Worm (Caenorhabditis elegans) whole organism, L1 larva: Measurements from ENCODE around the gene nas-15.

ENCODE experiments used
- C34B4.2 ChIP-seq: sonication (generic microtip); optimal IDR thresholded peaks from 2 replicates; lab custom pipeline; 2017; ENCODE audit warnings: mild to moderate bottlenecking, missing genetic modification characterization, missing compliant biosample characterization
- F16B12.6 ChIP-seq: fragments of 150-350 bp; optimal IDR thresholded peaks from 2 replicates; lab custom pipeline; 2014; ENCODE audit warnings: missing biosample characterization, missing genetic modification characterization
- Y116A8C.19 ChIP-seq: sonication (generic microtip); optimal IDR thresholded peaks from 2 replicates; lab custom pipeline; 2016; ENCODE audit warnings: missing compliant biosample characterization, missing genetic modification characterization, borderline replicate concordance
- aha-1 ChIP-seq: fragments of 150-350 bp; optimal IDR thresholded peaks from 2 replicates; lab custom pipeline; 2014; ENCODE audit warnings: missing biosample characterization, missing genetic modification characterization
- alr-1 ChIP-seq: fragments of 200-800 bp; sonication (Bioruptor generic); optimal IDR thresholded peaks from 2 replicates; lab custom pipeline; 2018; ENCODE audit warnings: borderline replicate concordance, mild to moderate bottlenecking, missing genetic modification characterization, missing compliant biosample characterization
- aly-2 ChIP-seq: fragments of 150-350 bp; optimal IDR thresholded peaks from 2 replicates; lab custom pipeline; 2014; ENCODE audit warnings: missing biosample characterization, missing genetic modification characterization
- ama-1 ChIP-seq: fragments of 150-350 bp; optimal IDR thresholded peaks from 2 replicates; lab custom pipeline; 2014
- ceh-82 ChIP-seq, 3 experiments: fragments of 150-350 bp in 1 of 3; sonication (generic microtip) in 2 of 3; optimal IDR thresholded peaks; 2 replicates each; lab custom pipeline; 2014 to 2017; ENCODE audit warnings: missing biosample characterization in 3 of 3, missing genetic modification characterization in 3 of 3
- efl-1 ChIP-seq, 4 experiments: fragments of 150-350 bp; optimal IDR thresholded peaks in 3 of 4; peaks in 1 of 4; 1 replicate in 1 of 4; 2 replicates in 3 of 4; lab custom pipeline; 2014; ENCODE audit warnings: missing biosample characterization in 2 of 4, missing genetic modification characterization in 2 of 4, missing genetic modification reagents in 2 of 4
- efl-3 ChIP-seq: fragments of 200-800 bp; sonication (Bioruptor generic); optimal IDR thresholded peaks from 2 replicates; lab custom pipeline; 2018; ENCODE audit warnings: mild to moderate bottlenecking, missing genetic modification characterization, missing compliant biosample characterization
- egl-13 ChIP-seq: sonication (generic microtip); optimal IDR thresholded peaks from 2 replicates; lab custom pipeline; 2016; ENCODE audit warnings: missing genotype, missing genetic modification reagents, missing genetic modification characterization, missing compliant biosample characterization
- egl-27 ChIP-seq, 2 experiments: fragments of 150-350 bp in 1 of 2; sonication (generic microtip); optimal IDR thresholded peaks; 3 replicates each; lab custom pipeline; 2017 to 2018; ENCODE audit warnings: missing biosample characterization in 2 of 2, missing genetic modification characterization in 2 of 2, missing genetic modification reagents in 2 of 2
- elt-2 ChIP-seq: sonication (generic microtip); optimal IDR thresholded peaks from 2 replicates; lab custom pipeline; 2016; ENCODE audit warnings: missing genetic modification characterization, mild to moderate bottlenecking, inconsistent platforms, missing compliant biosample characterization, missing genetic modification reagents
- elt-3 ChIP-seq, 6 experiments: fragments of 150-350 bp in 1 of 6; sonication (generic microtip); optimal IDR thresholded peaks; 2 replicates each; lab custom pipeline; 2017 to 2018; ENCODE audit warnings: missing biosample characterization in 6 of 6, missing genetic modification characterization in 6 of 6, inconsistent platforms in 1 of 6
- ets-5 ChIP-seq: fragments of 200-800 bp; sonication (Bioruptor generic); IDR thresholded peaks from 2 replicates; pipeline ENCODE4 v1.3.6; 2022; ENCODE audit warnings: missing genetic modification characterization, missing compliant biosample characterization
- fkh-4 ChIP-seq: sonication (generic microtip); optimal IDR thresholded peaks from 2 replicates; lab custom pipeline; 2016; ENCODE audit warnings: missing compliant biosample characterization, missing genetic modification characterization, borderline replicate concordance
- fkh-8 ChIP-seq: sonication (generic microtip); optimal IDR thresholded peaks from 2 replicates; lab custom pipeline; 2016; ENCODE audit warnings: mild to moderate bottlenecking, missing genetic modification characterization, missing compliant biosample characterization
- hlh-4 ChIP-seq: sonication (generic microtip); optimal IDR thresholded peaks from 2 replicates; lab custom pipeline; 2016; ENCODE audit warnings: mild to moderate bottlenecking, missing genetic modification characterization, missing compliant biosample characterization
- hpl-2 ChIP-seq: fragments of 150-350 bp; optimal IDR thresholded peaks from 2 replicates; lab custom pipeline; 2014; ENCODE audit warnings: missing biosample characterization, missing genetic modification reagents, missing genetic modification characterization
- irx-1 ChIP-seq: sonication (generic microtip); optimal IDR thresholded peaks from 2 replicates; lab custom pipeline; 2016; ENCODE audit warnings: missing genetic modification characterization, missing compliant biosample characterization
- isw-1 ChIP-seq: fragments of 200-800 bp; sonication (Bioruptor generic); IDR thresholded peaks from 2 replicates; pipeline ENCODE4 v1.3.6; 2022; ENCODE audit warnings: missing genetic modification characterization, missing compliant biosample characterization
- jun-1 ChIP-seq: fragments of 150-350 bp; optimal IDR thresholded peaks from 2 replicates; lab custom pipeline; 2014; ENCODE audit warnings: missing biosample characterization, missing genetic modification reagents, missing genetic modification characterization
- lin-15B ChIP-seq: fragments of 150-350 bp; sonication (generic microtip); optimal IDR thresholded peaks from 3 replicates; lab custom pipeline; 2014; ENCODE audit warnings: missing biosample characterization, missing genetic modification characterization
- lin-35 ChIP-seq, 2 experiments: fragments of 150-350 bp; optimal IDR thresholded peaks; 2 replicates each; lab custom pipeline; 2014; ENCODE audit warnings: missing biosample characterization in 2 of 2, missing genetic modification characterization in 2 of 2, missing genetic modification reagents in 2 of 2
- lin-39 ChIP-seq: fragments of 150-350 bp; optimal IDR thresholded peaks from 2 replicates; lab custom pipeline; 2014; ENCODE audit warnings: missing biosample characterization, missing genetic modification reagents, missing genetic modification characterization
- lsy-2 ChIP-seq, 2 experiments: fragments of 150-350 bp; optimal IDR thresholded peaks; 2 replicates each; lab custom pipeline; 2014; ENCODE audit warnings: missing biosample characterization in 2 of 2, missing genetic modification characterization in 2 of 2
- mab-9 ChIP-seq: fragments of 200-800 bp; sonication (Bioruptor generic); IDR thresholded peaks from 2 replicates; pipeline ENCODE4 v1.3.6; 2022; ENCODE audit warnings: missing genetic modification reagents, missing genetic modification characterization, missing compliant biosample characterization
- mef-2 ChIP-seq: fragments of 150-350 bp; optimal IDR thresholded peaks from 2 replicates; lab custom pipeline; 2014; ENCODE audit warnings: missing biosample characterization, missing genetic modification characterization
- nhr-11 ChIP-seq: fragments of 150-350 bp; optimal IDR thresholded peaks from 2 replicates; lab custom pipeline; 2014; ENCODE audit warnings: missing biosample characterization, missing genetic modification characterization
- nhr-19 ChIP-seq: fragments of 200-800 bp; sonication (Bioruptor generic); conservative IDR thresholded peaks from 2 replicates; pipeline ENCODE4 v1.3.6; 2022; ENCODE audit warnings: missing genetic modification characterization, missing compliant biosample characterization
- nhr-20 ChIP-seq: sonication (generic microtip); optimal IDR thresholded peaks from 2 replicates; lab custom pipeline; 2016; ENCODE audit warnings: mild to moderate bottlenecking, missing genetic modification characterization, missing compliant biosample characterization
- nhr-28 ChIP-seq: fragments of 150-350 bp; optimal IDR thresholded peaks from 2 replicates; lab custom pipeline; 2014; ENCODE audit warnings: missing biosample characterization, missing genetic modification characterization
- nhr-76 ChIP-seq: sonication (generic microtip); optimal IDR thresholded peaks from 2 replicates; lab custom pipeline; 2017; ENCODE audit warnings: missing biosample characterization, missing genetic modification characterization
- nhr-84 ChIP-seq: sonication (generic microtip); optimal IDR thresholded peaks from 2 replicates; lab custom pipeline; 2017; ENCODE audit warnings: missing biosample characterization, missing genetic modification characterization
- nhr-85 ChIP-seq: sonication (generic microtip); peaks from one replicate; lab custom pipeline; 2016; ENCODE audit warnings: missing genetic modification characterization, inconsistent platforms, missing compliant biosample characterization
- nhr-90 ChIP-seq: sonication (generic microtip); optimal IDR thresholded peaks from 2 replicates; lab custom pipeline; 2016; ENCODE audit warnings: mild to moderate bottlenecking, missing genetic modification characterization, missing compliant biosample characterization; ENCODE audit not compliant: poor library complexity
- pag-3 ChIP-seq: sonication (generic microtip); optimal IDR thresholded peaks from 2 replicates; lab custom pipeline; 2017; ENCODE audit warnings: missing genetic modification characterization, mild to moderate bottlenecking, missing compliant biosample characterization, antibody characterized with exemption, borderline replicate concordance; ENCODE audit not compliant: insufficient read depth
- pax-3 ChIP-seq: fragments of 200-800 bp; sonication (Bioruptor generic); optimal IDR thresholded peaks from 2 replicates; lab custom pipeline; 2018; ENCODE audit warnings: mild to moderate bottlenecking, missing genetic modification characterization, moderate library complexity, missing compliant biosample characterization
- pqm-1 ChIP-seq: sonication (generic microtip); optimal IDR thresholded peaks from 3 replicates; lab custom pipeline; 2017; ENCODE audit warnings: missing biosample characterization, missing genetic modification characterization
- rnt-1 ChIP-seq: sonication (generic microtip); optimal IDR thresholded peaks from 2 replicates; lab custom pipeline; 2016; ENCODE audit warnings: mild to moderate bottlenecking, missing genetic modification characterization, moderate library complexity, missing compliant biosample characterization
- skn-1 ChIP-seq: fragments of 150-350 bp; optimal IDR thresholded peaks from 2 replicates; lab custom pipeline; 2014; ENCODE audit warnings: missing biosample characterization, missing genetic modification characterization
- snpc-4 ChIP-seq: fragments of 150-350 bp; optimal IDR thresholded peaks from 2 replicates; lab custom pipeline; 2014; ENCODE audit warnings: missing biosample characterization, missing genetic modification characterization
- snu-23 ChIP-seq: sonication (generic microtip); optimal IDR thresholded peaks from 2 replicates; lab custom pipeline; 2016; ENCODE audit warnings: missing genetic modification characterization, missing compliant biosample characterization
- swsn-7 ChIP-seq: sonication (generic microtip); optimal IDR thresholded peaks from 2 replicates; lab custom pipeline; 2016; ENCODE audit warnings: missing genetic modification characterization, missing compliant biosample characterization
- unc-130 ChIP-seq: fragments of 150-350 bp; optimal IDR thresholded peaks from 2 replicates; lab custom pipeline; 2017; ENCODE audit warnings: missing biosample characterization, missing genetic modification characterization, inconsistent platforms
- unc-30 ChIP-seq: sonication (generic microtip); optimal IDR thresholded peaks from 2 replicates; lab custom pipeline; 2017; ENCODE audit warnings: missing biosample characterization, missing genetic modification characterization
- unc-86 ChIP-seq: sonication (generic microtip); optimal IDR thresholded peaks from 2 replicates; lab custom pipeline; 2016; ENCODE audit warnings: missing genetic modification characterization, missing compliant biosample characterization
- unc-98 ChIP-seq: fragments of 200-800 bp; sonication (Bioruptor generic); IDR thresholded peaks from 2 replicates; pipeline ENCODE4 v1.3.6; 2022; ENCODE audit warnings: missing genetic modification characterization, missing compliant biosample characterization
- zag-1 ChIP-seq: fragments of 150-350 bp; optimal IDR thresholded peaks from 2 replicates; lab custom pipeline; 2014; ENCODE audit warnings: missing biosample characterization, missing genetic modification characterization
- zip-4 ChIP-seq: fragments of 200-800 bp; sonication (Bioruptor generic); optimal IDR thresholded peaks from 2 replicates; lab custom pipeline; 2018; ENCODE audit warnings: mild to moderate bottlenecking, missing genetic modification characterization, moderate library complexity, missing compliant biosample characterization
- ztf-11 ChIP-seq, 2 experiments: sonication (generic microtip); optimal IDR thresholded peaks; 2 replicates each; lab custom pipeline; 2016 to 2017; ENCODE audit warnings: missing genetic modification characterization in 2 of 2, missing biosample characterization in 1 of 2, missing compliant biosample characterization in 1 of 2
- ztf-4 ChIP-seq: fragments of 150-350 bp; optimal IDR thresholded peaks from 2 replicates; lab custom pipeline; 2014; ENCODE audit warnings: missing biosample characterization, missing genetic modification characterization

Gene nas-15

ce11 chrX:806515-806914 is 29.0 kb downstream of the nas-15 start (continued):
- TF ChIP-seq pag-3 (tag; lab: Kevin White, UChicago): peak; percentile 55
- TF ChIP-seq nhr-19: peak; percentile 97
- TF ChIP-seq mef-2 (tag; lab: Kevin White, UChicago): peak; percentile 93
- no peak for TF ChIP-seq C34B4.2 (tag; lab: Kevin White, UChicago)
- TF ChIP-seq elt-3 (tag; optimal IDR thresholded peaks at IDR 0.05; lab: Kevin White, UChicago): peak; percentile 88 to 99 (median 95)
- peak; percentile 94 for TF ChIP-seq lsy-2 (tag; optimal IDR thresholded peaks at IDR 0.05; lab: Kevin White, UChicago)
- peak; percentile 84 to 92 for TF ChIP-seq efl-1 (optimal IDR thresholded peaks at IDR 0.05; lab: Kevin White, UChicago)
- TF ChIP-seq efl-1 (GFP tag; optimal IDR thresholded peaks at IDR 0.05 in 1 of 2; lab: Kevin White, UChicago): peak; percentile 52 to 96
- peak; percentile 98 for TF ChIP-seq nhr-20
- no peak for TF ChIP-seq unc-30 (tag; lab: Kevin White, UChicago)
- peak; percentile 94 for TF ChIP-seq nhr-84 (tag; lab: Kevin White, UChicago)
- TF ChIP-seq aly-2: peak; percentile 93
- peak; percentile 94 for TF ChIP-seq zip-4 (GFP tag; lab: Kevin White, UChicago)
- peak; percentile 100 for TF ChIP-seq skn-1 (tag; lab: Kevin White, UChicago)
- TF ChIP-seq lin-15B (tag; lab: Kevin White, UChicago): peak; percentile 56
- TF ChIP-seq rnt-1 (tag; lab: Kevin White, UChicago): peak; percentile 99
- peak; percentile 97 for TF ChIP-seq hpl-2
- peak; percentile 95 for TF ChIP-seq egl-13 (tag; lab: Kevin White, UChicago)
- TF ChIP-seq hlh-4 (tag; lab: Kevin White, UChicago): no peak
- TF ChIP-seq egl-27 (tag; optimal IDR thresholded peaks at IDR 0.05; lab: Kevin White, UChicago): peak; percentile 90 to 92
- TF ChIP-seq ztf-4 (tag; lab: Kevin White, UChicago): peak; percentile 98
- TF ChIP-seq ama-1 (lab: Kevin White, UChicago): no peak
- TF ChIP-seq aha-1 (tag; lab: Kevin White, UChicago): peak; percentile 95
- peak; percentile 99 to 100 (median 100) for TF ChIP-seq ceh-82 (tag; optimal IDR thresholded peaks at IDR 0.05; lab: Kevin White, UChicago)
- TF ChIP-seq mab-9 (GFP tag; lab: Robert Waterston, UW): peak; percentile 94
- peak; percentile 99 for TF ChIP-seq jun-1 (tag; lab: Kevin White, UChicago)
- peak; percentile 93 for TF ChIP-seq elt-2 (tag; lab: Kevin White, UChicago)
- peak; percentile 72 to 93 for TF ChIP-seq lin-35 (GFP tag; optimal IDR thresholded peaks at IDR 0.05; lab: Kevin White, UChicago)
- peak; percentile 66 for TF ChIP-seq nhr-76 (tag; lab: Kevin White, UChicago)
- TF ChIP-seq pqm-1 (tag; lab: Kevin White, UChicago): peak; percentile 63
- TF ChIP-seq pax-3 (tag; lab: Kevin White, UChicago): peak; percentile 90
- peak; percentile 61 for TF ChIP-seq F16B12.6
- TF ChIP-seq isw-1 (GFP tag; lab: Robert Waterston, UW): peak; percentile 89
- TF ChIP-seq ets-5 (GFP tag; lab: Robert Waterston, UW): peak; percentile 85; the same call in 1 of the 2 replicates
- TF ChIP-seq ztf-11 (tag; optimal IDR thresholded peaks at IDR 0.05; lab: Kevin White, UChicago): peak; percentile 85 to 96
- TF ChIP-seq unc-98 (GFP tag; lab: Robert Waterston, UW): peak; percentile 92
- peak; percentile 96 for TF ChIP-seq unc-130 (tag; lab: Kevin White, UChicago)
- TF ChIP-seq snpc-4 (tag; lab: Kevin White, UChicago): peak; percentile 94
- TF ChIP-seq snu-23 (GFP tag; lab: Kevin White, UChicago): peak; percentile 100
- peak; percentile 99 for TF ChIP-seq lin-39 (tag; lab: Kevin White, UChicago)
- peak; percentile 19 for TF ChIP-seq Y116A8C.19 (tag; lab: Kevin White, UChicago)
- TF ChIP-seq fkh-8 (tag; lab: Kevin White, UChicago): peak; percentile 96
- peak; percentile 99 for TF ChIP-seq irx-1 (tag; lab: Kevin White, UChicago)
- peak; percentile 89 for TF ChIP-seq fkh-4 (tag; lab: Kevin White, UChicago)
- no peak for TF ChIP-seq alr-1
- peak; percentile 97 for TF ChIP-seq nhr-85
- TF ChIP-seq unc-86 (tag; lab: Kevin White, UChicago): peak; percentile 96
- TF ChIP-seq nhr-28: peak; percentile 79
- peak; percentile 100 for TF ChIP-seq nhr-90 (tag; lab: Kevin White, UChicago)
- no peak for TF ChIP-seq zag-1
- TF ChIP-seq nhr-11 (tag; lab: Kevin White, UChicago): peak; percentile 98
- TF ChIP-seq efl-3 (GFP tag; lab: Kevin White, UChicago): peak; percentile 95
- peak; percentile 97 for TF ChIP-seq swsn-7 (tag; lab: Kevin White, UChicago)
